Worm (Caenorhabditis elegans) whole organism, L2 larva: ENCODE results near the gene arg-1.

Source experiments
- C34F6.9 ChIP-seq: fragments of 150-350 bp; optimal IDR thresholded peaks from 2 replicates; lab custom pipeline; 2014; ENCODE audit warnings: missing biosample characterization, missing genetic modification characterization
- R02D3.7 ChIP-seq: fragments of 150-350 bp; optimal IDR thresholded peaks from 2 replicates; lab custom pipeline; 2014; ENCODE audit warnings: missing biosample characterization, missing genetic modification characterization
- Y55F3AM.14 ChIP-seq: fragments of 200-800 bp; sonication (Bioruptor generic); optimal IDR thresholded peaks from 2 replicates; lab custom pipeline; 2018; ENCODE audit warnings: mild to moderate bottlenecking, missing genetic modification characterization, missing compliant biosample characterization
- ZK546.5 ChIP-seq: sonication (generic microtip); optimal IDR thresholded peaks from 2 replicates; lab custom pipeline; 2017; ENCODE audit warnings: missing biosample characterization, missing genetic modification characterization
- alr-1 ChIP-seq: fragments of 150-350 bp; optimal IDR thresholded peaks from 2 replicates; lab custom pipeline; 2014; ENCODE audit warnings: missing biosample characterization, missing genetic modification characterization
- ama-1 ChIP-seq: fragments of 150-350 bp; optimal IDR thresholded peaks from 2 replicates; lab custom pipeline; 2018; ENCODE audit warnings: inconsistent platforms
- ceh-82 ChIP-seq: fragments of 150-350 bp; optimal IDR thresholded peaks from 2 replicates; lab custom pipeline; 2014; ENCODE audit warnings: missing biosample characterization, missing genetic modification characterization
- crh-2 ChIP-seq: sonication (generic microtip); optimal IDR thresholded peaks from 2 replicates; lab custom pipeline; 2017; ENCODE audit warnings: missing biosample characterization, missing genetic modification characterization
- dmd-4 ChIP-seq: sonication (generic microtip); optimal IDR thresholded peaks from 2 replicates; lab custom pipeline; 2017; ENCODE audit warnings: missing biosample characterization, missing genetic modification characterization
- egl-27 ChIP-seq: sonication (generic microtip); optimal IDR thresholded peaks from 3 replicates; lab custom pipeline; 2017; ENCODE audit warnings: missing biosample characterization, missing genetic modification reagents, missing genetic modification characterization
- elt-1 ChIP-seq: fragments of 150-350 bp; optimal IDR thresholded peaks from 2 replicates; lab custom pipeline; 2014; ENCODE audit warnings: missing biosample characterization, missing genetic modification characterization
- elt-3 ChIP-seq: sonication (generic microtip); optimal IDR thresholded peaks from 2 replicates; lab custom pipeline; 2017; ENCODE audit warnings: missing biosample characterization, missing genetic modification characterization
- fos-1 ChIP-seq: fragments of 150-350 bp; optimal IDR thresholded peaks from 2 replicates; lab custom pipeline; 2014; ENCODE audit warnings: missing biosample characterization, missing genetic modification characterization
- lin-11 ChIP-seq: fragments of 150-350 bp; sonication (generic microtip); optimal IDR thresholded peaks from 2 replicates; lab custom pipeline; 2014; ENCODE audit warnings: missing biosample characterization, missing genetic modification characterization, inconsistent platforms, mixed read lengths
- lin-13 ChIP-seq: fragments of 150-350 bp; optimal IDR thresholded peaks from 2 replicates; lab custom pipeline; 2014; ENCODE audit warnings: missing biosample characterization, missing genetic modification reagents, missing genetic modification characterization
- lsy-2 ChIP-seq, 2 experiments: fragments of 150-350 bp in 1 of 2; sonication (generic microtip) in 1 of 2; optimal IDR thresholded peaks; 2 replicates each; lab custom pipeline; 2014 to 2017; ENCODE audit warnings: missing biosample characterization in 2 of 2, missing genetic modification characterization in 2 of 2
- mab-5 ChIP-seq: fragments of 150-350 bp; optimal IDR thresholded peaks from 2 replicates; lab custom pipeline; 2014; ENCODE audit warnings: missing biosample characterization, missing genetic modification characterization
- mbf-1 ChIP-seq: sonication (generic microtip); optimal IDR thresholded peaks from 2 replicates; lab custom pipeline; 2017; ENCODE audit warnings: missing biosample characterization, missing genetic modification characterization
- mdl-1 ChIP-seq, 2 experiments: fragments of 150-350 bp in 1 of 2; sonication (generic microtip) in 1 of 2; optimal IDR thresholded peaks; 2 replicates each; lab custom pipeline; 2017; ENCODE audit warnings: missing biosample characterization in 2 of 2, missing genetic modification characterization in 2 of 2
- nhr-10 ChIP-seq: sonication (generic microtip); optimal IDR thresholded peaks from 2 replicates; lab custom pipeline; 2017; ENCODE audit warnings: missing biosample characterization, missing genetic modification characterization
- nhr-12 ChIP-seq: fragments of 150-350 bp; optimal IDR thresholded peaks from 2 replicates; lab custom pipeline; 2014; ENCODE audit warnings: missing biosample characterization, missing genetic modification characterization
- nhr-129 ChIP-seq: fragments of 150-350 bp; optimal IDR thresholded peaks from 2 replicates; lab custom pipeline; 2014; ENCODE audit warnings: missing biosample characterization, missing genetic modification characterization
- nhr-21 ChIP-seq: fragments of 150-350 bp; optimal IDR thresholded peaks from 2 replicates; lab custom pipeline; 2014; ENCODE audit warnings: missing biosample characterization, missing genetic modification characterization
- nhr-23 ChIP-seq: fragments of 150-350 bp; optimal IDR thresholded peaks from 2 replicates; lab custom pipeline; 2014; ENCODE audit warnings: missing biosample characterization, missing genetic modification reagents, missing genetic modification characterization
- nhr-237 ChIP-seq: fragments of 150-350 bp; optimal IDR thresholded peaks from 2 replicates; lab custom pipeline; 2014; ENCODE audit warnings: missing biosample characterization, missing genetic modification characterization
- nhr-25 ChIP-seq: fragments of 150-350 bp; sonication (generic microtip); optimal IDR thresholded peaks from 3 replicates; lab custom pipeline; 2014; ENCODE audit warnings: missing biosample characterization, missing genetic modification characterization
- peb-1 ChIP-seq: fragments of 150-350 bp; optimal IDR thresholded peaks from 2 replicates; lab custom pipeline; 2014; ENCODE audit warnings: missing biosample characterization, missing genetic modification characterization
- sem-4 ChIP-seq: fragments of 150-350 bp; optimal IDR thresholded peaks from 2 replicates; lab custom pipeline; 2014; ENCODE audit warnings: missing biosample characterization, missing genetic modification reagents, missing genetic modification characterization
- skn-1 ChIP-seq: sonication (generic microtip); optimal IDR thresholded peaks from 2 replicates; lab custom pipeline; 2017; ENCODE audit warnings: missing biosample characterization, missing genetic modification characterization
- sma-3 ChIP-seq: sonication (generic microtip); optimal IDR thresholded peaks from 2 replicates; lab custom pipeline; 2016; ENCODE audit warnings: missing genetic modification reagents, missing genetic modification characterization, missing compliant biosample characterization
- sma-9 ChIP-seq, 2 experiments: fragments of 150-350 bp in 1 of 2; sonication (generic microtip) in 1 of 2; optimal IDR thresholded peaks; 2 replicates each; lab custom pipeline; 2014 to 2016; ENCODE audit warnings: missing genetic modification characterization in 2 of 2, mild to moderate bottlenecking in 1 of 2, missing biosample characterization in 1 of 2, missing compliant biosample characterization in 1 of 2, missing genetic modification reagents in 1 of 2, moderate library complexity in 1 of 2
- unc-55 ChIP-seq: fragments of 150-350 bp; sonication (generic microtip); optimal IDR thresholded peaks from 3 replicates; lab custom pipeline; 2014; ENCODE audit warnings: missing biosample characterization, missing genetic modification reagents, missing genetic modification characterization
- unc-62 ChIP-seq: fragments of 150-350 bp; optimal IDR thresholded peaks from 2 replicates; lab custom pipeline; 2014; ENCODE audit warnings: missing biosample characterization, missing genetic modification reagents, missing genetic modification characterization
- zag-1 ChIP-seq: fragments of 150-350 bp; optimal IDR thresholded peaks from 2 replicates; lab custom pipeline; 2014; ENCODE audit warnings: missing biosample characterization, missing genetic modification characterization
- ztf-11 ChIP-seq: sonication (generic microtip); optimal IDR thresholded peaks from 2 replicates; lab custom pipeline; 2017; ENCODE audit warnings: missing biosample characterization, missing genetic modification characterization
- ztf-4 ChIP-seq: fragments of 150-350 bp; optimal IDR thresholded peaks from 2 replicates; lab custom pipeline; 2014; ENCODE audit warnings: missing biosample characterization, missing genetic modification characterization

The arg-1 gene

ce11 chrX:1769636-1770035 is 17.1 kb upstream of the arg-1 start:
- TF ChIP-seq elt-3 (tag; lab: Kevin White, UChicago) = no peak
- no peak for TF ChIP-seq fos-1 (tag; lab: Kevin White, UChicago)
- TF ChIP-seq elt-1 (tag; lab: Kevin White, UChicago) = no peak
- TF ChIP-seq ztf-11 (tag; lab: Kevin White, UChicago) = no peak
- TF ChIP-seq ceh-82 (tag; lab: Kevin White, UChicago) = no peak
- no peak for TF ChIP-seq sem-4
- TF ChIP-seq sma-9 (GFP tag; optimal IDR thresholded peaks at IDR 0.05; lab: Kevin White, UChicago) = no peak
- TF ChIP-seq sma-9 (tag; optimal IDR thresholded peaks at IDR 0.05; lab: Kevin White, UChicago) = no peak
- TF ChIP-seq Y55F3AM.14 = no peak
- no peak for TF ChIP-seq lin-11 (tag; lab: Kevin White, UChicago)
- no peak for TF ChIP-seq nhr-129
- TF ChIP-seq skn-1 (tag; lab: Kevin White, UChicago) = no peak
- TF ChIP-seq peb-1 (tag; lab: Kevin White, UChicago) = no peak
- no peak for TF ChIP-seq nhr-237
- TF ChIP-seq nhr-10 (tag; lab: Kevin White, UChicago) = no peak
- TF ChIP-seq ZK546.5 (tag; lab: Kevin White, UChicago) = no peak
- TF ChIP-seq R02D3.7 (tag; lab: Kevin White, UChicago) = no peak
- TF ChIP-seq unc-62 (GFP tag; lab: Kevin White, UChicago) = no peak
- no peak for TF ChIP-seq mdl-1 (tag; optimal IDR thresholded peaks at IDR 0.05; lab: Kevin White, UChicago)
- TF ChIP-seq lsy-2 (tag; optimal IDR thresholded peaks at IDR 0.05; lab: Kevin White, UChicago) = no peak
- no peak for TF ChIP-seq sma-3

ce11 chrX:1777988-1778387 is 8.7 kb upstream of the arg-1 start, which contains the start of gene elc-2:
TSS of gene elc-2 (minus strand) at chrX:1778088.
- TF ChIP-seq sma-9 (GFP tag; optimal IDR thresholded peaks at IDR 0.05; lab: Kevin White, UChicago) (no peak), sma-9 (tag; optimal IDR thresholded peaks at IDR 0.05; lab: Kevin White, UChicago) (no peak), mbf-1 (tag; lab: Kevin White, UChicago) (no peak), nhr-23 (tag; lab: Kevin White, UChicago) (no peak), ZK546.5 (tag; lab: Kevin White, UChicago) (no peak), ama-1 (lab: Kevin White, UChicago) (no peak), nhr-12 (no peak), alr-1 (tag; lab: Kevin White, UChicago) (no peak), mab-5 (no peak), peb-1 (tag; lab: Kevin White, UChicago) (no peak), ztf-11 (tag; lab: Kevin White, UChicago) (no peak), unc-62 (GFP tag; lab: Kevin White, UChicago) (no peak), nhr-10 (tag; lab: Kevin White, UChicago) (no peak), lsy-2 (tag; optimal IDR thresholded peaks at IDR 0.05; lab: Kevin White, UChicago) (no peak), elt-3 (tag; lab: Kevin White, UChicago) (no peak), dmd-4 (tag; lab: Kevin White, UChicago) (no peak), sem-4 (no peak), zag-1 (tag; lab: Kevin White, UChicago) (no peak), ztf-4 (tag; lab: Kevin White, UChicago) (no peak), crh-2 (tag; lab: Kevin White, UChicago) (no peak)

- no peak for TF ChIP-seq zag-1 (tag; lab: Kevin White, UChicago)
- TF ChIP-seq C34F6.9 (tag; lab: Kevin White, UChicago) = no peak
- TF ChIP-seq ceh-82 (tag; lab: Kevin White, UChicago) = no peak
- no peak for TF ChIP-seq unc-55 (GFP tag; lab: Kevin White, UChicago)
- no peak for TF ChIP-seq egl-27 (tag; lab: Kevin White, UChicago)
- no peak for TF ChIP-seq lsy-2 (tag; optimal IDR thresholded peaks at IDR 0.05; lab: Kevin White, UChicago)
- TF ChIP-seq crh-2 (tag; lab: Kevin White, UChicago) = no peak
- no peak for TF ChIP-seq ztf-4 (tag; lab: Kevin White, UChicago)
- no peak for TF ChIP-seq nhr-21 (tag; lab: Kevin White, UChicago)
- no peak for TF ChIP-seq lin-13 (GFP tag; lab: Kevin White, UChicago)
These were observed 1.0 kb upstream of the arg-1 start for ce11 chrX:1785692-1786091.

- TF ChIP-seq nhr-25 (tag; lab: Kevin White, UChicago) (no peak), nhr-12 (no peak)
These were observed 4.4 kb downstream of the arg-1 start for ce11 chrX:1791095-1791494.
